Worm (Caenorhabditis elegans): ENCODE measurements around the gene ell-1.

DNA sequence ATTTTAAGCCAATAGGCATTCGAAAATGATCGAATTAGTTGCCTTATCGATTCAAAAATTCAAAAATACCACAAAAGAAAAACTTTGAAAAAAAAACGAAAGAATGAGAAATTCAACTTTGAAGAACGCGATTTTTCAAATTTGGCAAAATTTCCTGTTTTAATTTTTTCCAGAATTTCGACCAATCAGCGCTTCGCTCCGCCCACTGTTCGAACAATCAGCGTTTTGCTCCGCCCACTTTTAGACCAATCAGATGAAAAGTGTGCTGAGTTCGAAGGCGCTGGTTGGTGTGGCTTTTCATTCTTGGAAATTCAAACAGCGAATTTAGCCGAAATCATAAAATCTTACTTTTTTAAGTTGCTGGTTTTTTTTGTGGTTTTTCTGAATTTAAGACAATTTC is 3.4 kb downstream of the ell-1 start:
- TF ChIP-seq him-1 (tag; optimal IDR thresholded peaks at IDR 0.05) (no peak), dao-5 (tag; optimal IDR thresholded peaks at IDR 0.05) (no peak)
